Fruit fly (Drosophila melanogaster) whole organism, adult: ENCODE results near the gene CG43088.

Experiments used
- CG11617 ChIP-seq: fragments of 200-800 bp; sonication (Bioruptor generic); optimal IDR thresholded peaks from 2 replicates; lab custom pipeline; 2017; ENCODE audit warnings: mild to moderate bottlenecking, missing biosample characterization, missing genetic modification reagents, missing genetic modification characterization
- CG12768 ChIP-seq: fragments of 200-800 bp; sonication (Bioruptor generic); optimal IDR thresholded peaks from 2 replicates; lab custom pipeline; 2017; ENCODE audit warnings: missing biosample characterization, missing genetic modification characterization, mild to moderate bottlenecking, moderate library complexity, missing genetic modification reagents
- CG14711 ChIP-seq: fragments of 200-800 bp; sonication (Bioruptor generic); optimal IDR thresholded peaks from 2 replicates; lab custom pipeline; 2018; ENCODE audit warnings: missing biosample characterization, mild to moderate bottlenecking, missing genetic modification characterization, moderate library complexity
- CG1620 ChIP-seq: fragments of 200-800 bp; sonication (Bioruptor generic); optimal IDR thresholded peaks from 2 replicates; lab custom pipeline; 2016; ENCODE audit warnings: missing biosample characterization, missing genetic modification characterization
- CG33017 ChIP-seq: fragments of 200-800 bp; sonication (Bioruptor generic); optimal IDR thresholded peaks from 2 replicates; lab custom pipeline; 2018; ENCODE audit warnings: missing biosample characterization, mild to moderate bottlenecking, missing genetic modification characterization, moderate library complexity
- CG5204 ChIP-seq: fragments of 200-800 bp; sonication (Bioruptor generic); optimal IDR thresholded peaks from 2 replicates; lab custom pipeline; 2016; ENCODE audit warnings: missing biosample characterization, missing genetic modification characterization
- CG7045 ChIP-seq: fragments of 200-800 bp; sonication (Bioruptor generic); optimal IDR thresholded peaks from 2 replicates; lab custom pipeline; 2017; ENCODE audit warnings: missing biosample characterization, mild to moderate bottlenecking, missing genetic modification characterization
- CG7101 ChIP-seq: fragments of 200-800 bp; sonication (Bioruptor generic); optimal IDR thresholded peaks from 2 replicates; lab custom pipeline; 2018; ENCODE audit warnings: missing biosample characterization, mild to moderate bottlenecking, missing genetic modification characterization, moderate library complexity
- Clk ChIP-seq: fragments of 200-800 bp; sonication (Bioruptor generic); optimal IDR thresholded peaks from 2 replicates; lab custom pipeline; 2017; ENCODE audit warnings: missing biosample characterization, missing genetic modification characterization
- Crg-1 ChIP-seq: fragments of 200-800 bp; sonication (Bioruptor generic); optimal IDR thresholded peaks from 2 replicates; lab custom pipeline; 2016; ENCODE audit warnings: missing biosample characterization, missing genetic modification characterization
- Hr96 ChIP-seq: fragments of 200-800 bp; sonication (Bioruptor generic); optimal IDR thresholded peaks from 2 replicates; lab custom pipeline; 2016; ENCODE audit warnings: missing biosample characterization, missing genetic modification characterization
- Mnt ChIP-seq: fragments of 200-800 bp; sonication (Bioruptor generic); optimal IDR thresholded peaks from 2 replicates; lab custom pipeline; 2016; ENCODE audit warnings: missing biosample characterization, mild to moderate bottlenecking, missing genetic modification characterization
- bab1 ChIP-seq: fragments of 200-800 bp; sonication (Bioruptor generic); optimal IDR thresholded peaks from 3 replicates; lab custom pipeline; 2019; ENCODE audit warnings: missing biosample characterization, mild to moderate bottlenecking, missing genetic modification characterization, moderate library complexity
- cic ChIP-seq: fragments of 200-800 bp; sonication (Bioruptor generic); optimal IDR thresholded peaks from 2 replicates; lab custom pipeline; 2017; ENCODE audit warnings: missing biosample characterization, mild to moderate bottlenecking, missing genetic modification characterization, moderate library complexity
- cnc ChIP-seq, 2 experiments: fragments of >200 bp; optimal IDR thresholded peaks; 2 replicates each; lab custom pipeline; 2017
- kay ChIP-seq: fragments of 200-800 bp; sonication (Bioruptor generic); peaks from one replicate; lab custom pipeline; 2016; ENCODE audit warnings: missing biosample characterization, missing genetic modification characterization, borderline replicate concordance
- ovo ChIP-seq: fragments of 200-800 bp; sonication (Bioruptor generic); optimal IDR thresholded peaks from 2 replicates; lab custom pipeline; 2016; ENCODE audit warnings: missing biosample characterization, missing genetic modification characterization
- pad ChIP-seq: fragments of 200-800 bp; sonication (Bioruptor generic); optimal IDR thresholded peaks from 3 replicates; lab custom pipeline; 2017; ENCODE audit warnings: missing biosample characterization, missing genetic modification characterization, mild to moderate bottlenecking, moderate library complexity, missing genetic modification reagents
- tj ChIP-seq: fragments of 200-800 bp; sonication (Bioruptor generic); optimal IDR thresholded peaks from 3 replicates; lab custom pipeline; 2017; ENCODE audit warnings: missing biosample characterization, mild to moderate bottlenecking, missing genetic modification characterization, moderate library complexity
- toe ChIP-seq: fragments of 200-800 bp; sonication (Bioruptor generic); optimal IDR thresholded peaks from 2 replicates; lab custom pipeline; 2016; ENCODE audit warnings: missing biosample characterization, missing genetic modification characterization

Gene CG43088

DNA sequence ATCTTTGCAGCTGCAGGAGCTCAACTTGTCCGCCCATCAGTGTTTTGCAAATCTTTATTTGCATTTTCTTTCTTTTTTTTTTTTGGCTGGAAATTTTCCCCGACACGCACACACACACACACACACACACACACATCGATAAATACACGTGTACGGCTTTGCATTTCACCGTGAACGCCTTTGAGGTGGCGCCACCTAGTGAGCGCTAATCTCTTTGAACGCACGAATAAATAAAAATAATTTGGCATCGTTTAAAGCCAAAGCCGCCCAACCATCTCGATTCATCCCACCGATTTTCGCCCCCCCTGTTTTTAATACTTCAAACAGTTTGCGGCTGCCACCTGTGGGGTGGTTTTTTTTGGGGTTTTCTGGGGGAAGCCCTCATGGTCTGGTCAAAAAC is 10.3 kb downstream of the CG43088 start:
- no peak for TF ChIP-seq Hr96 (GFP tag; lab: Kevin White, UChicago)
- TF ChIP-seq CG14711 (tag; lab: Kevin White, UChicago), result no peak
- no peak for TF ChIP-seq CG33017 (tag; lab: Kevin White, UChicago)
- TF ChIP-seq CG12768, result no peak
- TF ChIP-seq CG5204, result no peak
- TF ChIP-seq Mnt (GFP tag; lab: Kevin White, UChicago), result no peak
- TF ChIP-seq cnc (optimal IDR thresholded peaks at IDR 0.05; lab: Kevin White, UChicago), result no peak
- TF ChIP-seq CG7101 (tag; lab: Kevin White, UChicago), result no peak

DNA sequence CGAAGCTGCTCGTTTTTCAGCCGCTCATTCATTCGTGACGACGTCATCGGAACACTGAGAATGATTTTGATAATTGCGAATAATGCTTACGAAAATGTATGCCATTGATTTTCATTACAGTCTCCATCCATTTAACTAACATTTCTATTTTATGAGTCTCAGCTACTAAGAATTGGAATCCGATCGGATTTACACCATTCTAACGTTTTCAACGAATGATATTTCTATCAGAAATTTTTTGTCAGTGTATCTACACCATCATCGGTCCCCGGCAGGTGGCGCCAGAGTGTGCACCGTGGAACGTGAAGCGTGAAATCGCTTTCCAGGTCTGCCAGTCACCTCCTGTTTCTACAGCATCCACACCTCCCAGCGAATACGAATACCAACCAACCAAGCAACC is 13.0 kb downstream of the CG43088 start:
- TF ChIP-seq pad (GFP tag; lab: Kevin White, UChicago) (no peak), Mnt (GFP tag; lab: Kevin White, UChicago) (no peak), Hr96 (GFP tag; lab: Kevin White, UChicago) (no peak), bab1 (no peak), CG33017 (tag; lab: Kevin White, UChicago) (no peak), tj (GFP tag; lab: Kevin White, UChicago) (no peak)

DNA sequence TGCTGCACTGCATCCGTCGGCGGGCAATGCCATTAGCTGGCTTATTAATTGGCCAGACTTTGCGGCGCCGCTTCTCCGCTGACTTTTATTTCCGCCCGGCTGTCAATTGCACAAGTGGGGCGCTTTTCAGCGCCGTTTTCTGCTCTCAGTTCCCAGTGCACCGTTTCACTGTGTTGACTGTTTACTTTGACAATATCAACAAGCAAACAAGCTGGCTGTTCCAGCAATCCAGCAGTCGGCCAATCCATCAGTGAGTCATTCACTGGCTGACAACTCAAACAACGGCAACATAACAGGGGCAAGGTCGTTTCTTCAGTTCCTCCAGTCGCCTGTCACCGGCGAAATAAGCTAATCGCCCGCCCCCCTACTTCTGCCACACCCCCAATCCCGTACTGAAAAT is 15.1 kb downstream of the CG43088 start:
- TF ChIP-seq Crg-1 (GFP tag; lab: Kevin White, UChicago), result peak; percentile 14
- no peak for TF ChIP-seq Clk (GFP tag; lab: Kevin White, UChicago)
- TF ChIP-seq CG7045 (GFP tag; lab: Kevin White, UChicago), result peak; percentile 53
- peak; percentile 22 for TF ChIP-seq CG7101 (tag; lab: Kevin White, UChicago)

DNA sequence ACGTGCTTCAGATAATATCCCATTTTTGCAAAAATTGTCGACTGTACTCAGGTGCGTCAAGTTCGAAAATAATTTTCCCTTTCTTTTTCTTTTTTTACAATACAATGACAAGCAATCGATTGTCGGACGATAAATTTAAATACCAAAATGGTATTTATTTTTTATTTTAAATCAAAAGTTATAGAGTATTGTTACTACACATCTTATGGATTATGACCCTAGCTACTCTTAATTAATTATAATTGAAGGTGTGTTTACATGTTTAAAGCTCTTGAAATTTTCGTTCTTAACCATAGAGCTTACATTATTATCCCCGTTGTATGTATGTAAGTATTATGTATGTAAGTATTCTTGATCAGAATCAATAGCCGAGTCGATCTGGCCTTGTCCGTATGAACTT is 16.7 kb downstream of the CG43088 start, which contains the start of gene hog:
TSS of gene hog (minus strand) at position 101 of the 400 bp plus-strand sequence.
- TF ChIP-seq CG12768 (no peak), CG5204 (no peak), CG33017 (tag; lab: Kevin White, UChicago) (no peak), CG1620 (GFP tag; lab: Kevin White, UChicago) (no peak), pad (GFP tag; lab: Kevin White, UChicago) (no peak), CG11617 (no peak), Mnt (GFP tag; lab: Kevin White, UChicago) (no peak), Crg-1 (GFP tag; lab: Kevin White, UChicago) (no peak)

DNA sequence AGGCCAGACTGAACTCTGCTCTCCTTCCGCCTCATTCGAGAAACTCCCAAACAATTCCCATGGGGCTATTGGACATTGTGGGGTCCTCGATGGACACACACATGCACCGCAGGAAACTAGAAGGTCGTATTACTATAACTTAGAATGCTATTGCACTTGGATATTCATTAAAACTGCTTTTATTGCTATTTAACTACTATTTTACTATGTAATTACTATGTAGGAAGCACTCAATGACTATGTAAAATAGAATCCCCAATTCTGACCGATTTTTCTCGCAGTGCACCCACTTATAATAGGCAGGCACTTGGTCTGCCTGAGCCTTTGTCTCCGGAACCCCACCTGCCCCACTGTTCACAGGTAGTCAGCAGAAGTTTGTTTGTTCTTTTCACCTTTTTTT is 22.9 kb downstream of the CG43088 start:
- TF ChIP-seq Crg-1 (GFP tag; lab: Kevin White, UChicago), result no peak
- TF ChIP-seq Clk (GFP tag; lab: Kevin White, UChicago), result no peak
- no peak for TF ChIP-seq CG7045 (GFP tag; lab: Kevin White, UChicago)
- TF ChIP-seq cic (GFP tag; lab: Kevin White, UChicago), result no peak
- no peak for TF ChIP-seq kay (GFP tag; lab: Kevin White, UChicago)
- TF ChIP-seq CG14711 (tag; lab: Kevin White, UChicago), result no peak
- TF ChIP-seq pad (GFP tag; lab: Kevin White, UChicago), result no peak
- no peak for TF ChIP-seq CG11617
- TF ChIP-seq ovo, result no peak
- TF ChIP-seq bab1, result no peak
- TF ChIP-seq CG7101 (tag; lab: Kevin White, UChicago), result no peak
- TF ChIP-seq cnc (optimal IDR thresholded peaks at IDR 0.05; lab: Kevin White, UChicago), result no peak
- TF ChIP-seq tj (GFP tag; lab: Kevin White, UChicago), result no peak
- no peak for TF ChIP-seq CG1620 (GFP tag; lab: Kevin White, UChicago)
- no peak for TF ChIP-seq CG33017 (tag; lab: Kevin White, UChicago)
- no peak for TF ChIP-seq toe (GFP tag; lab: Kevin White, UChicago)
- TF ChIP-seq CG5204, result no peak

DNA sequence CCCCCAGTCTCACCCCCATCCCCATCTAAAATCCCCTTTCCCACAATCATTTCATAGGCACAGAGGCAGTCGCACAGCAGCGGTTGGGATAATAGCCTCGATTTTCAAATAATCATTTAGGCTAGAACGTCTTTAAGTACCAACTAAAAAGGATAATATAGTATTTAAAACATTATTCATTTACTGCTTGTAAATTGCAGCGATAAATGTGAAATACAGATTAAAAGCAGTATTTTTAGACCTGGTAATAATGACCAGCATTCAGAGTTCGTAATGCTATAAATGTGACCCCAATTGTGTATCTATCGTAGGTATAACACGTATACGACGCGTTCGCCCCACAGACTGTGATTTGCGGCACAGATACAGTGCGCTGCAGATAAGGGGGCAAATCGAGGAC is 25.4 kb downstream of the CG43088 start:
- TF ChIP-seq kay (GFP tag; lab: Kevin White, UChicago), result no peak

DNA sequence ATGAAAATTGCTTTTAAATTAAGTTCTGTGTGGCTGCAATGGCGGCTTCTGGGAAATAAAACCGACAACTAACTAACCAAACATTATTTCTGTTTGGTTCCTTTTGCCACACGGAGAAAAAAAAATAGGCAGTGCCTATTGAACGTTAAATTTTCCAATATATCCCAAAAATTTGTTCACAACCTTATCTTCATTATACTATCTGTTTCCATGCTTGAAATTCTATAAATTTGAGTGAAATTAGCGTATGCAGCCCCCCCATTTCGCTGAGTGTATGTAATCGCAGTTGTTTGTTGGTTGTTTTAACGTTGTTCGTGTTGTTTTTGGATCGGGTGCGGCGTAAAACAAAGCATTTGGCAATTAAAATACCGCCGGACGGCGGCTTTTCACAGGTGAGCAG is 36.3 kb downstream of the CG43088 start:
- no peak for TF ChIP-seq CG33017 (tag; lab: Kevin White, UChicago)
- TF ChIP-seq CG1620 (GFP tag; lab: Kevin White, UChicago), result no peak
- TF ChIP-seq toe (GFP tag; lab: Kevin White, UChicago), result no peak
- no peak for TF ChIP-seq pad (GFP tag; lab: Kevin White, UChicago)
- no peak for TF ChIP-seq kay (GFP tag; lab: Kevin White, UChicago)
- TF ChIP-seq CG12768, result no peak
- TF ChIP-seq Hr96 (GFP tag; lab: Kevin White, UChicago), result no peak

DNA sequence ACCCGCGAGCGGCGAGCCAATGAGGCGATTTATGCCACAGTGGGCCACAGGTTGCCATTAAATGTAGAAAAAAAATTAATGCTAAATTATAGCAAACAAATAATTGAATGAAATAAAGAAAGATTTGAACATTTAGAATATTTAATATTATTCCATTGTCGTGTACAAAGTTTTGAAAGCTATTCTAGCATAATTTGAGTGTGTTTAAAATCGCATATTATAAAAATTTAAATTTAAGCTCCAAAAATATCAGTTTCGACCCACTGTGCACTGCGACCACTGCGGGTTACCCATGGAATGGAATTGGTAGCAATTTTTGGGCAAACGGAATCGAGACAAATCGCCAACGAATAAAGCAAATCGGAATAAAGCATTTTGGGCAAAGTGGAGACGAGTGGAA is 41.7 kb downstream of the CG43088 start:
- TF ChIP-seq toe (GFP tag; lab: Kevin White, UChicago) (no peak), CG12768 (no peak), kay (GFP tag; lab: Kevin White, UChicago) (peak; percentile 7)
